Worm (Caenorhabditis elegans): ENCODE results near the gene clc-4.
A peak's percentile ranks its signal among the peaks of the same experiment; 100 is the strongest.

Gene clc-4

ce11 chrX:10760958-10761357 is 22.8 kb downstream of the clc-4 start (continued):
- peak; percentile 66 for TF ChIP-seq dve-1 (tag; optimal IDR thresholded peaks at IDR 0.05; ENCODE audit: insufficient read depth)
- no peak for TF ChIP-seq daf-8 (GFP tag; IDR thresholded peaks at IDR 0.05)
- no peak for TF ChIP-seq sdz-12 (GFP tag; optimal IDR thresholded peaks at IDR 0.05)
- no peak for TF ChIP-seq nhr-42 (GFP tag; IDR thresholded peaks at IDR 0.05)
- TF ChIP-seq hlh-11 (tag; optimal IDR thresholded peaks at IDR 0.05) = peak; percentile 6
- no peak for TF ChIP-seq nhr-6 (tag; optimal IDR thresholded peaks at IDR 0.05)
- no peak for TF ChIP-seq vab-7 (GFP tag; IDR thresholded peaks at IDR 0.05)
- TF ChIP-seq daf-16 (GFP tag; optimal IDR thresholded peaks at IDR 0.05) = no peak
- TF ChIP-seq daf-16 (tag; optimal IDR thresholded peaks at IDR 0.05) = peak; percentile 43
- no peak for TF ChIP-seq lin-13 (GFP tag; optimal IDR thresholded peaks at IDR 0.05)
- TF ChIP-seq nhr-237 (tag; optimal IDR thresholded peaks at IDR 0.05) = no peak
- TF ChIP-seq nhr-48 (tag; optimal IDR thresholded peaks at IDR 0.05) = no peak
- no peak for TF ChIP-seq egl-27 (tag; optimal IDR thresholded peaks at IDR 0.05)
- TF ChIP-seq nhr-10 (tag; optimal IDR thresholded peaks at IDR 0.05) = no peak
- TF ChIP-seq egl-43 (GFP tag; IDR thresholded peaks at IDR 0.05) = no peak
- TF ChIP-seq ceh-20 (GFP tag; IDR thresholded peaks at IDR 0.05) = no peak
- peak; percentile 43 for TF ChIP-seq pqm-1 (tag; optimal IDR thresholded peaks at IDR 0.05)
- no peak for TF ChIP-seq aha-1 (tag)
- no peak for TF ChIP-seq mxl-2 (GFP tag; conservative IDR thresholded peaks at IDR 0.05)
- no peak for TF ChIP-seq F49E8.2 (tag; optimal IDR thresholded peaks at IDR 0.05; ENCODE audit: borderline replicate concordance)
- no peak for TF ChIP-seq ceh-44 (GFP tag; IDR thresholded peaks at IDR 0.05)
- no peak for TF ChIP-seq spr-3 (GFP tag; optimal IDR thresholded peaks at IDR 0.05)
- no peak for TF ChIP-seq jun-1 (tag; optimal IDR thresholded peaks at IDR 0.05)
- no peak for TF ChIP-seq ces-1 (GFP tag; optimal IDR thresholded peaks at IDR 0.05)
- peak; percentile 64 for TF ChIP-seq php-3 (GFP tag; IDR thresholded peaks at IDR 0.05)
- peak; percentile 42 for TF ChIP-seq hlh-30 (tag; optimal IDR thresholded peaks at IDR 0.05; ENCODE audit: insufficient read depth)

- no peak for TF ChIP-seq lin-39 (tag; optimal IDR thresholded peaks at IDR 0.05)
- TF ChIP-seq unc-62 (GFP tag; optimal IDR thresholded peaks at IDR 0.05 in 1 of 2) = peak in 1 of 2 experiments; percentile 50
- no peak for TF ChIP-seq unc-62 (tag; optimal IDR thresholded peaks at IDR 0.05)
- no peak for TF ChIP-seq mxl-3 (GFP tag; optimal IDR thresholded peaks at IDR 0.05)
- no peak for TF ChIP-seq nhr-6 (tag; optimal IDR thresholded peaks at IDR 0.05)
- TF ChIP-seq ces-1 (GFP tag; optimal IDR thresholded peaks at IDR 0.05) = no peak
- no peak for TF ChIP-seq hmg-1.1 (GFP tag; IDR thresholded peaks at IDR 0.05)
- no peak for TF ChIP-seq aly-2 (tag; optimal IDR thresholded peaks at IDR 0.05)
- TF ChIP-seq nhr-41 (GFP tag; IDR thresholded peaks at IDR 0.05) = no peak
Observed at ce11 chrX:10758453-10758852, 25.3 kb downstream of the clc-4 start.

- no peak for TF ChIP-seq hmg-1.1 (GFP tag; IDR thresholded peaks at IDR 0.05)
Observed at ce11 chrX:10757608-10758007, 26.1 kb downstream of the clc-4 start, which contains the start of gene R07A4.4. TSS of gene R07A4.4 (minus strand) at chrX:10757708.

ce11 chrX:10756185-10756584 is 27.5 kb downstream of the clc-4 start:
- no peak for TF ChIP-seq T26A8.4 (GFP tag; IDR thresholded peaks at IDR 0.05)
- TF ChIP-seq mdt-29 (GFP tag; IDR thresholded peaks at IDR 0.05) = no peak
- TF ChIP-seq F26F4.8 (GFP tag; conservative IDR thresholded peaks at IDR 0.05) = no peak
- TF ChIP-seq snpc-4 (tag; optimal IDR thresholded peaks at IDR 0.05) = no peak
- no peak for TF ChIP-seq saeg-2 (GFP tag; IDR thresholded peaks at IDR 0.05)
- TF ChIP-seq nhr-48 (tag; optimal IDR thresholded peaks at IDR 0.05) = no peak
- TF ChIP-seq egl-27 (tag; optimal IDR thresholded peaks at IDR 0.05) = no peak
- TF ChIP-seq skn-1 (tag; optimal IDR thresholded peaks at IDR 0.05) = no peak
- TF ChIP-seq nhr-25 (tag; optimal IDR thresholded peaks at IDR 0.05; ENCODE audit: borderline replicate concordance, insufficient read depth) = no peak
- TF ChIP-seq tra-1 (GFP tag; IDR thresholded peaks at IDR 0.05) = no peak
- no peak for TF ChIP-seq spr-3 (GFP tag; optimal IDR thresholded peaks at IDR 0.05)
- TF ChIP-seq snpc-1.2 (GFP tag; IDR thresholded peaks at IDR 0.05) = no peak
- no peak for TF ChIP-seq dmd-9 (GFP tag; IDR thresholded peaks at IDR 0.05)
- TF ChIP-seq ceh-28 (tag; optimal IDR thresholded peaks at IDR 0.05) = no peak
- TF ChIP-seq egl-43 (GFP tag; IDR thresholded peaks at IDR 0.05) = no peak
- TF ChIP-seq mxl-2 (GFP tag; conservative IDR thresholded peaks at IDR 0.05) = no peak
- 0 out of 2 replicates have a peak, but pooled peaks have one; percentile 27 for TF ChIP-seq lin-29 (GFP tag; IDR thresholded peaks at IDR 0.05)
- TF ChIP-seq madf-5 (GFP tag; IDR thresholded peaks at IDR 0.05) = no peak
- TF ChIP-seq dpl-1 (GFP tag; optimal IDR thresholded peaks at IDR 0.05) = no peak
- no peak for TF ChIP-seq ztf-11 (tag; optimal IDR thresholded peaks at IDR 0.05)
- no peak for TF ChIP-seq fos-1 (tag; optimal IDR thresholded peaks at IDR 0.05)

All from whole organism, L4 larva.